Fruit fly (Drosophila melanogaster): ENCODE data around the gene Loxl1.

The Loxl1 gene

DNA sequence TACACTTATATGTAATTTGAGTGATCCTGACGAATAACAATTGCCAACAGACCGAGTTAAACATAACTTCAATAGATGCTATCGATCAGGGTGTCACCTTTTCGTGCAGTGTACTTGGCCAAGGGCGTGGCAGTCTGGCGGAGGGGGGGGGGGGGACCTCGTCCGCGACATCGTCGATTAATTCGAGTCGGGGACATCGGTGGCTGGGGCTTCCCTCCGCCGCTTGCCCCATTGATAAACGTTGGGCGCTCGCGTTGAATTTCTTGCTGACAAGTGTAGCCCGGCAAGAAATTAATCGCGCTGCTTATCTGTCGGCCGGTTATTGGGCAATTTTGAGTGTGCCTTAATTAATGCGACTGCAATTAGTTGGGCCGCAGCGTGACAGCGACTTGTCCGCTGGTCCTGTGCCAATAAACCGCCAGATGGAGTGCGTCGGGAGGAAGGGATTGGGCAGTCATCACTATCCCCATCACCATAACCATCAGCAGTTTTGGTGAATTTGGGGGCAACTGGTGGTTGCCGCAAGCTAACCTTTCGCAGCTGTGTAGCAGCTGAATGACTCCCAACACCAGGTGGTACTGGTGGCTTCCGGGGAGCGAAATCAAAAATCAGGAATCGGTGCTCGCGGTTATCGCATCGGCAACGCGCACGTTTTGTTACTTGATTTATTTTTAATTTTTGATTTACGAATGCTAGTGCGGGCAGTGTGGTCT, 2.8 kb upstream of the Loxl1 start:
- TF ChIP-seq pdm3 (GFP tag; optimal IDR thresholded peaks at IDR 0.05) (no peak), Hr4 (GFP tag; optimal IDR thresholded peaks at IDR 0.05) (no peak), CG6163 (GFP tag; IDR thresholded peaks at IDR 0.05) (peak; percentile 60; the same call in 2 of the 3 replicates), Hr38 (GFP tag; optimal IDR thresholded peaks at IDR 0.05) (no peak), CG11762 (GFP tag; optimal IDR thresholded peaks at IDR 0.05; ENCODE audit: insufficient read depth) (no peak), CG10631 (GFP tag; optimal IDR thresholded peaks at IDR 0.05) (no peak), CG15336 (GFP tag; IDR thresholded peaks at IDR 0.05) (peak; percentile 50), esn (GFP tag; optimal IDR thresholded peaks at IDR 0.05) (peak; percentile 22), CG31627 (GFP tag; optimal IDR thresholded peaks at IDR 0.05) (peak; percentile 22), CG6808 (GFP tag; optimal IDR thresholded peaks at IDR 0.05) (no peak), svp (GFP tag) (peak; percentile 84), Ets21C (GFP tag; optimal IDR thresholded peaks at IDR 0.05) (no peak), eg (GFP tag; IDR thresholded peaks at IDR 0.05) (no peak), lz (GFP tag; optimal IDR thresholded peaks at IDR 0.05) (peak; percentile 23), CG11294 (GFP tag; IDR thresholded peaks at IDR 0.05) (peak; percentile 44; the same call in 1 of the 2 replicates), Eip75B (GFP tag; optimal IDR thresholded peaks at IDR 0.05) (no peak), CG4318 (GFP tag; optimal IDR thresholded peaks at IDR 0.05) (no peak), dac (GFP tag; optimal IDR thresholded peaks at IDR 0.05) (peak; percentile 30), salr (GFP tag; optimal IDR thresholded peaks at IDR 0.05) (no peak), CG8119 (GFP tag; IDR thresholded peaks at IDR 0.05) (peak; percentile 30; the same call in 1 of the 3 replicates), Smox (GFP tag; optimal IDR thresholded peaks at IDR 0.05) (no peak), Gug (GFP tag; IDR thresholded peaks at IDR 0.05) (0 out of 2 replicates have a peak, but pooled peaks have one; percentile 27), CG6854 (GFP tag; optimal IDR thresholded peaks at IDR 0.05) (no peak)

DNA sequence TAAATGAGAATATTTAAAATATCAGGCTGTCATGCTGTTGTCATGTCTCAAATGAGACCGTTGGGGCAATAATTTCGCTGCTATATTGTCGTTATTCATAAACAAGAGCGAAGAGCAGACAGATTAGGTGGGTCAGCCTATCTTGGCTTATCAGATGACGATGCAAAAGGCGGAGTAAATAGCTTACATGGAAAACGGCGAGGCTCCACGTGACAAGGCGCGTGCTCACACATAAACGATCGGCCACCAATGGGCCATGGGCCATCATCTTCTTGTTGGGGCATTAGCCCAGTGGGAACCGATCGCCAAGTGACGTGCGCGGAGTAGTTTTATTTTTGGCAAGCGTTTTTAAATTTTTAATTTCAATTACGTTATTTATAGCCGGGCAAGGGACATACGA, 1.6 kb upstream of the Loxl1 start:
- TF ChIP-seq Eip75B (GFP tag; optimal IDR thresholded peaks at IDR 0.05), result no peak
- no peak for TF ChIP-seq CG4318 (GFP tag; optimal IDR thresholded peaks at IDR 0.05)
- no peak for TF ChIP-seq fkh (GFP tag; optimal IDR thresholded peaks at IDR 0.05)
- TF ChIP-seq CG6792 (GFP tag; optimal IDR thresholded peaks at IDR 0.05), result no peak
- TF ChIP-seq svp (GFP tag), result peak; percentile 82

DNA sequence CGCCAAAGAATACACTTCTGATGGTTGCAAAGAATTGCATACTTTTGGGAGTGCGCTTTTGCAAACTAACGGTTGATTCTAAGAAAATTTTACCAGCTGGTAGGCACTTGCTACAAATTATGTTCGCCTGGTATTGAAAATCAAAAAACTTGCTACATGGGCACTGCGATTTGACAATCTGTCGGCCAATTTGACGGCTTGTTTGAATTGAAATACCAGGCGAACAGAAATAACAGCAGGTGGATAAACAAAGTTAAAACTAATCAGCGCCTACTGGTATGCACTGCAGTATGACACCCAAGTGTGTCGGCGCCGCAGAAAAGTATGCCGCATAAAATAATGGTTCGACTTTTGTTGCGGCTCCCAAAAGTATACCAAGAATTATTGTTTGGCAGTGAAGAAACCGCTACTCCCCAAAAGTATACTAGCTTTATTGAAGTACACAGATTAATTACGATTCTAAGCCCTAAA, 1.6 kb downstream of the Loxl1 start:
- TF ChIP-seq dsx (GFP tag; optimal IDR thresholded peaks at IDR 0.05; ENCODE audit: poor library complexity, severe bottlenecking), result peak; percentile 46
- no peak for TF ChIP-seq CG6792 (GFP tag; optimal IDR thresholded peaks at IDR 0.05)
- peak; percentile 66 for TF ChIP-seq svp (GFP tag)

DNA sequence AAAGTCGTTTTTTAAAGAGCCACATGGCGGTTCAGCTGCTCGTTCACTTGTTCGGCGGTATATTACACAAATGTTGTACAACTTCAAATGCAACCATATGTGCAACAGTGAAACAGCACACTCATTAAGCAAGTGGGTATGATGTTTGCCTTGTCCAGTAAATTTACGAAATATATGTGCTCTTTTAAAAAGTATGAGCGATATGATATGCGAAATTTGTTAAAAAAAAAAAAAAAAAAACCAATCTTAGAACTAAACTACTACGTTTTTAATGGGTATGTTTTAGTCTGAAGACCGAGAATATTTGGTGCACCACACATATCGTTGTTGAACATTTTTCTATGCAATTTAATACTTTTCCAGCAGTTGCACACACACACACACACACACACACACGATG, 16.2 kb downstream of the Loxl1 start:
- TF ChIP-seq CG6808 (GFP tag; optimal IDR thresholded peaks at IDR 0.05) (no peak), CG15336 (GFP tag; IDR thresholded peaks at IDR 0.05) (peak; percentile 91), CG32006 (GFP tag; optimal IDR thresholded peaks at IDR 0.05) (peak; percentile 71), fd59A (GFP tag; optimal IDR thresholded peaks at IDR 0.05) (no peak), CG4318 (GFP tag; optimal IDR thresholded peaks at IDR 0.05) (peak; percentile 50), Smox (GFP tag; optimal IDR thresholded peaks at IDR 0.05) (no peak), cyc (GFP tag; optimal IDR thresholded peaks at IDR 0.05) (peak; percentile 9), acj6 (GFP tag; optimal IDR thresholded peaks at IDR 0.05) (peak; percentile 47), CG7368 (GFP tag; optimal IDR thresholded peaks at IDR 0.05) (no peak), CG6163 (GFP tag; IDR thresholded peaks at IDR 0.05) (peak; percentile 84), CG3032 (tag; optimal IDR thresholded peaks at IDR 0.05) (no peak), pdm3 (GFP tag; optimal IDR thresholded peaks at IDR 0.05) (peak; percentile 79), svp (GFP tag) (peak; percentile 33), CG8632 (GFP tag; optimal IDR thresholded peaks at IDR 0.05) (no peak), CG10631 (GFP tag; optimal IDR thresholded peaks at IDR 0.05) (peak; percentile 23), Sox14 (GFP tag; optimal IDR thresholded peaks at IDR 0.05) (no peak), CG6854 (GFP tag; optimal IDR thresholded peaks at IDR 0.05) (no peak), topi (GFP tag; optimal IDR thresholded peaks at IDR 0.05) (no peak), Sox15 (GFP tag; optimal IDR thresholded peaks at IDR 0.05) (no peak), Hr4 (GFP tag; optimal IDR thresholded peaks at IDR 0.05) (peak; percentile 88), fd85E (GFP tag; optimal IDR thresholded peaks at IDR 0.05) (no peak), CG1621 (tag; optimal IDR thresholded peaks at IDR 0.05) (no peak), Lpt (GFP tag; optimal IDR thresholded peaks at IDR 0.05) (peak; percentile 72), lz (GFP tag; optimal IDR thresholded peaks at IDR 0.05) (peak; percentile 12), CG11902 (GFP tag; optimal IDR thresholded peaks at IDR 0.05) (no peak), Hr39 (GFP tag; optimal IDR thresholded peaks at IDR 0.05) (peak; percentile 54), achi (GFP tag; optimal IDR thresholded peaks at IDR 0.05) (peak; percentile 41), spab (GFP tag; optimal IDR thresholded peaks at IDR 0.05) (no peak), ss (GFP tag; optimal IDR thresholded peaks at IDR 0.05) (no peak)

Data from whole organism, prepupa.